Fruit fly (Drosophila melanogaster): ENCODE results near the gene Syx17.

The Syx17 gene

dm6 chr3L:4378895-4379294 is 24.4 kb upstream of the Syx17 start (continued):
- TF ChIP-seq CG17359 (tag; optimal IDR thresholded peaks at IDR 0.05) (peak; percentile 55), Asciz (GFP tag; optimal IDR thresholded peaks at IDR 0.05) (peak; percentile 33), prd (optimal IDR thresholded peaks at IDR 0.05) (no peak), prd (GFP tag; IDR thresholded peaks at IDR 0.05) (peak; percentile 62), CG15073 (GFP tag; optimal IDR thresholded peaks at IDR 0.05) (no peak), CG11247 (GFP tag; IDR thresholded peaks at IDR 0.05) (0 out of 2 replicates have a peak, but pooled peaks have one; percentile 18), Meics (GFP tag; optimal IDR thresholded peaks at IDR 0.05) (peak; percentile 72), Antp (GFP tag; optimal IDR thresholded peaks at IDR 0.05) (no peak), E2f2 (GFP tag; IDR thresholded peaks at IDR 0.05) (peak; percentile 28; the same call in 1 of the 2 replicates), CG5953 (GFP tag; IDR thresholded peaks at IDR 0.05) (no peak), CoRest (tag; optimal IDR thresholded peaks at IDR 0.05) (peak; percentile 69), chinmo (GFP tag; IDR thresholded peaks at IDR 0.05; ENCODE audit: partially characterized antibody) (no peak), phol (tag; optimal IDR thresholded peaks at IDR 0.05) (peak; percentile 64), CG33213 (GFP tag; optimal IDR thresholded peaks at IDR 0.05) (peak; percentile 12), Sox102F (GFP tag; optimal IDR thresholded peaks at IDR 0.05) (peak; percentile 61), Ssrp (tag; optimal IDR thresholded peaks at IDR 0.05) (peak; percentile 47), ci (GFP tag; IDR thresholded peaks at IDR 0.05) (peak; percentile 36; the same call in 1 of the 3 replicates), Fer1 (GFP tag; optimal IDR thresholded peaks at IDR 0.05) (peak; percentile 82), caup (GFP tag; optimal IDR thresholded peaks at IDR 0.05; ENCODE audit: severe bottlenecking) (peak; percentile 69), Chrac-16 (GFP tag; optimal IDR thresholded peaks at IDR 0.05) (peak; percentile 21), H2.0 (GFP tag; IDR thresholded peaks at IDR 0.05) (no peak), ttk (GFP tag; IDR thresholded peaks at IDR 0.05) (peak; percentile 52; the same call in 1 of the 2 replicates), CG18599 (GFP tag; optimal IDR thresholded peaks at IDR 0.05) (peak; percentile 86), CG14014 (GFP tag; IDR thresholded peaks at IDR 0.05) (peak; percentile 67), HLH3B (GFP tag; IDR thresholded peaks at IDR 0.05) (peak; percentile 45; the same call in 1 of the 2 replicates), PHDP (tag; optimal IDR thresholded peaks at IDR 0.05) (peak; percentile 68), pros (GFP tag; optimal IDR thresholded peaks at IDR 0.05) (no peak), esg (GFP tag; conservative IDR thresholded peaks at IDR 0.05) (peak; percentile 43), sug (tag; optimal IDR thresholded peaks at IDR 0.05) (peak; percentile 56), az2 (GFP tag; optimal IDR thresholded peaks at IDR 0.05) (peak; percentile 38), Blimp-1 (GFP tag; optimal IDR thresholded peaks at IDR 0.05) (peak; percentile 43), CG2116 (GFP tag; optimal IDR thresholded peaks at IDR 0.05) (peak; percentile 7), emc (GFP tag; optimal IDR thresholded peaks at IDR 0.05) (no peak), CG4404 (GFP tag; IDR thresholded peaks at IDR 0.05) (peak; percentile 18; the same call in 1 of the 2 replicates), CG10366 (GFP tag; IDR thresholded peaks at IDR 0.05) (peak; percentile 9; the same call in 1 of the 2 replicates), mam (GFP tag; optimal IDR thresholded peaks at IDR 0.05) (peak; percentile 48), fd3F (GFP tag; optimal IDR thresholded peaks at IDR 0.05) (peak; percentile 55), CG15696 (tag; optimal IDR thresholded peaks at IDR 0.05) (peak; percentile 15), CG7963 (GFP tag; IDR thresholded peaks at IDR 0.05; ENCODE audit: partially characterized antibody) (no peak), Fer3 (tag; optimal IDR thresholded peaks at IDR 0.05) (peak; percentile 59), Hand (GFP tag; optimal IDR thresholded peaks at IDR 0.05) (peak; percentile 82), NC2β (GFP tag; optimal IDR thresholded peaks at IDR 0.05) (no peak), onecut (GFP tag; IDR thresholded peaks at IDR 0.05) (peak; percentile 44), Mrtf (GFP tag; IDR thresholded peaks at IDR 0.05) (peak; percentile 55; the same call in 1 of the 3 replicates), Hr3 (GFP tag; optimal IDR thresholded peaks at IDR 0.05) (peak; percentile 37), nmo (GFP tag; optimal IDR thresholded peaks at IDR 0.05) (peak; percentile 52), CG14441 (GFP tag; IDR thresholded peaks at IDR 0.05) (peak; percentile 62), tio (GFP tag; optimal IDR thresholded peaks at IDR 0.05) (peak; percentile 50), pnt (GFP tag; optimal IDR thresholded peaks at IDR 0.05) (no peak), CG8765 (GFP tag; IDR thresholded peaks at IDR 0.05) (no peak)
